Fruit fly (Drosophila melanogaster): ENCODE measurements around the gene msk.
A peak's percentile ranks its signal among the peaks of the same experiment; 100 is the strongest.

The msk gene

DNA sequence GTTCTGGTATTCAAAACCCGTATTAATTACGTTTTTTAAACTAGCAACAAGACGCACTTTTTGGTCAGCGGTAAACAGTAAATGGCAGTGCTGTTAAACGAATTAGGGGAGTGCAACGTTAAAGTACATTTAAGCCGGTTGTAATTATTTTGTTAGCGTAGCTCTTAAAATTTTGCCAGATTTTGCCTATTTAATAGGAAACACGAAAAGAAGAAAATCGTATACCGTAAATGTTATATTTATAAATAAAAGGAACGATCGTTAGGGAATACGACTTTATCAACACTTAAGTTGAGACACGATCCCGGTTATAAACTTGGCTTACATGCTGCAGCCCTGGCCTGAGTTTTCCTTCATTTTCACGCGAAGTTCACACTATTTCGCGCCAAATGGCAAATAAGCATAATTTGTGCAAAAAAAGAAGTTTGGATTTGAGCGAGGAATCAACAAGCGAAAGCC lies 21.5 kb downstream of the msk start, which contains the start of the genes Setx and mus301 (continued):
- TF ChIP-seq lab (GFP tag; optimal IDR thresholded peaks at IDR 0.05) (no peak), chm (GFP tag; IDR thresholded peaks at IDR 0.05) (no peak), Atf6 (GFP tag; IDR thresholded peaks at IDR 0.05) (peak; percentile 68), CG9437 (GFP tag; optimal IDR thresholded peaks at IDR 0.05) (peak; percentile 87), aop (GFP tag; IDR thresholded peaks at IDR 0.05) (no peak), CG30020 (tag; optimal IDR thresholded peaks at IDR 0.05) (no peak), kni (GFP tag; optimal IDR thresholded peaks at IDR 0.05) (no peak), YL-1 (GFP tag; optimal IDR thresholded peaks at IDR 0.05) (peak; percentile 86), CG1832 (GFP tag; optimal IDR thresholded peaks at IDR 0.05) (no peak), Hmx (GFP tag; optimal IDR thresholded peaks at IDR 0.05) (peak; percentile 59), dpn (GFP tag; optimal IDR thresholded peaks at IDR 0.05) (peak; percentile 83 to 90), Pdp1 (GFP tag; optimal IDR thresholded peaks at IDR 0.05) (peak; percentile 82 to 88), Ada2b (GFP tag; IDR thresholded peaks at IDR 0.05) (peak; percentile 58), chinmo (GFP tag; IDR thresholded peaks at IDR 0.05; ENCODE audit: partially characterized antibody) (no peak), CG2129 (GFP tag; IDR thresholded peaks at IDR 0.05; ENCODE audit: partially characterized antibody) (no peak), CG2116 (GFP tag; optimal IDR thresholded peaks at IDR 0.05) (peak; percentile 78), mirr (GFP tag; optimal IDR thresholded peaks at IDR 0.05) (no peak), CG3163 (GFP tag; optimal IDR thresholded peaks at IDR 0.05) (peak; percentile 51), CG9727 (GFP tag; optimal IDR thresholded peaks at IDR 0.05) (peak; percentile 82), pita (GFP tag; optimal IDR thresholded peaks at IDR 0.05) (peak; percentile 84), CG2875 (GFP tag; optimal IDR thresholded peaks at IDR 0.05) (peak; percentile 43), CG10366 (GFP tag; IDR thresholded peaks at IDR 0.05) (peak; percentile 65), trem (tag; optimal IDR thresholded peaks at IDR 0.05) (peak; percentile 86), fd102C (GFP tag; optimal IDR thresholded peaks at IDR 0.05) (no peak), ash1 (GFP tag; optimal IDR thresholded peaks at IDR 0.05) (no peak), CG1024 (GFP tag; IDR thresholded peaks at IDR 0.05) (peak; percentile 24; the same call in 1 of the 2 replicates), CHES-1-like (GFP tag; optimal IDR thresholded peaks at IDR 0.05) (peak; percentile 85), Dref (GFP tag; IDR thresholded peaks at IDR 0.05) (peak; percentile 48), CG4617 (GFP tag; optimal IDR thresholded peaks at IDR 0.05; ENCODE audit: borderline replicate concordance) (peak; percentile 95), CG10654 (GFP tag; optimal IDR thresholded peaks at IDR 0.05) (peak; percentile 80), CG12071 (GFP tag; optimal IDR thresholded peaks at IDR 0.05) (no peak), wor (GFP tag; IDR thresholded peaks at IDR 0.05) (no peak), dati (GFP tag; IDR thresholded peaks at IDR 0.05) (no peak), zen2 (GFP tag; IDR thresholded peaks at IDR 0.05; ENCODE audit: partially characterized antibody) (no peak), CG18764 (GFP tag; optimal IDR thresholded peaks at IDR 0.05) (peak; percentile 79), CG12155 (GFP tag; optimal IDR thresholded peaks at IDR 0.05) (peak; percentile 86), fd64A (GFP tag; optimal IDR thresholded peaks at IDR 0.05) (no peak), Hsf (GFP tag; optimal IDR thresholded peaks at IDR 0.05) (peak; percentile 89), Bgb (GFP tag; IDR thresholded peaks at IDR 0.05; ENCODE audit: partially characterized antibody) (no peak), CG10147 (GFP tag; optimal IDR thresholded peaks at IDR 0.05) (no peak), zfh2 (GFP tag; optimal IDR thresholded peaks at IDR 0.05) (peak; percentile 94), CG14860 (GFP tag; IDR thresholded peaks at IDR 0.05; ENCODE audit: partially characterized antibody) (no peak), kay (GFP tag; optimal IDR thresholded peaks at IDR 0.05) (peak; percentile 65), CG3407 (GFP tag; optimal IDR thresholded peaks at IDR 0.05) (peak; percentile 59), BEAF-32 (GFP tag; optimal IDR thresholded peaks at IDR 0.05) (peak; percentile 56), Nf-YC (tag; optimal IDR thresholded peaks at IDR 0.05) (no peak), sr (GFP tag; IDR thresholded peaks at IDR 0.05) (no peak), CG16815 (GFP tag; optimal IDR thresholded peaks at IDR 0.05) (peak; percentile 70), CG33213 (GFP tag; optimal IDR thresholded peaks at IDR 0.05) (peak; percentile 90), Atf-2 (GFP tag; optimal IDR thresholded peaks at IDR 0.05) (peak; percentile 74)

All from whole organism, embryonic.